Worm (Caenorhabditis elegans) whole organism, L2 larva: Measurements from ENCODE around the gene R11E3.19.
"Not testable (repeated sequence)": the region's sequence is repeated elsewhere in the genome, so short reads cannot be mapped to it uniquely, and the experiment has no call there.

Experiments used
- ama-1 ChIP-seq: fragments of 150-350 bp; optimal IDR thresholded peaks from 2 replicates; lab custom pipeline; 2018; ENCODE audit warnings: inconsistent platforms
- lin-39 ChIP-seq: fragments of 150-350 bp; optimal IDR thresholded peaks from 2 replicates; lab custom pipeline; 2014; ENCODE audit warnings: missing biosample characterization, missing genetic modification reagents, missing genetic modification characterization
- lsy-2 ChIP-seq, 2 experiments: fragments of 150-350 bp in 1 of 2; sonication (generic microtip) in 1 of 2; optimal IDR thresholded peaks; 2 replicates each; lab custom pipeline; 2014 to 2017; ENCODE audit warnings: missing biosample characterization in 2 of 2, missing genetic modification characterization in 2 of 2
- nhr-10 ChIP-seq: sonication (generic microtip); optimal IDR thresholded peaks from 2 replicates; lab custom pipeline; 2017; ENCODE audit warnings: missing biosample characterization, missing genetic modification characterization
- nhr-12 ChIP-seq: fragments of 150-350 bp; optimal IDR thresholded peaks from 2 replicates; lab custom pipeline; 2014; ENCODE audit warnings: missing biosample characterization, missing genetic modification characterization
- nhr-129 ChIP-seq: fragments of 150-350 bp; optimal IDR thresholded peaks from 2 replicates; lab custom pipeline; 2014; ENCODE audit warnings: missing biosample characterization, missing genetic modification characterization
- nhr-237 ChIP-seq: fragments of 150-350 bp; optimal IDR thresholded peaks from 2 replicates; lab custom pipeline; 2014; ENCODE audit warnings: missing biosample characterization, missing genetic modification characterization
- nhr-6 ChIP-seq: fragments of 150-350 bp; optimal IDR thresholded peaks from 2 replicates; lab custom pipeline; 2014; ENCODE audit warnings: missing biosample characterization, missing genetic modification characterization
- skn-1 ChIP-seq: sonication (generic microtip); optimal IDR thresholded peaks from 2 replicates; lab custom pipeline; 2017; ENCODE audit warnings: missing biosample characterization, missing genetic modification characterization
- sma-9 ChIP-seq, 2 experiments: fragments of 150-350 bp in 1 of 2; sonication (generic microtip) in 1 of 2; optimal IDR thresholded peaks; 2 replicates each; lab custom pipeline; 2014 to 2016; ENCODE audit warnings: missing genetic modification characterization in 2 of 2, mild to moderate bottlenecking in 1 of 2, missing biosample characterization in 1 of 2, missing compliant biosample characterization in 1 of 2, missing genetic modification reagents in 1 of 2, moderate library complexity in 1 of 2
- snpc-4 ChIP-seq: fragments of 150-350 bp; optimal IDR thresholded peaks from 2 replicates; lab custom pipeline; 2014; ENCODE audit warnings: missing biosample characterization, missing genetic modification characterization
- unc-39 ChIP-seq: fragments of 150-350 bp; optimal IDR thresholded peaks from 2 replicates; lab custom pipeline; 2014; ENCODE audit warnings: missing biosample characterization, missing genetic modification characterization
- ztf-11 ChIP-seq: sonication (generic microtip); optimal IDR thresholded peaks from 2 replicates; lab custom pipeline; 2017; ENCODE audit warnings: missing biosample characterization, missing genetic modification characterization

- peak; percentile 13 for TF ChIP-seq nhr-129
- TF ChIP-seq sma-9 (GFP tag; optimal IDR thresholded peaks at IDR 0.05; lab: Kevin White, UChicago), result peak; percentile 53
- TF ChIP-seq sma-9 (tag; optimal IDR thresholded peaks at IDR 0.05; lab: Kevin White, UChicago); nhr-10; ama-1; nhr-12 (tag; lab: Kevin White, UChicago); ztf-11; nhr-237; unc-39 (tag; lab: Kevin White, UChicago); skn-1; snpc-4 (tag; lab: Kevin White, UChicago); lin-39: not testable (repeated sequence)
- peak; percentile 97 to 98 for TF ChIP-seq lsy-2 (tag; optimal IDR thresholded peaks at IDR 0.05; lab: Kevin White, UChicago)
- TF ChIP-seq nhr-6 (tag; lab: Kevin White, UChicago), result peak; percentile 11
Observed at ce11 chrIV:4727935-4728334, 48.0 kb downstream of the R11E3.19 start.
